Fruit fly (Drosophila melanogaster): ENCODE results near the gene CG42590.

Gene CG42590

DNA sequence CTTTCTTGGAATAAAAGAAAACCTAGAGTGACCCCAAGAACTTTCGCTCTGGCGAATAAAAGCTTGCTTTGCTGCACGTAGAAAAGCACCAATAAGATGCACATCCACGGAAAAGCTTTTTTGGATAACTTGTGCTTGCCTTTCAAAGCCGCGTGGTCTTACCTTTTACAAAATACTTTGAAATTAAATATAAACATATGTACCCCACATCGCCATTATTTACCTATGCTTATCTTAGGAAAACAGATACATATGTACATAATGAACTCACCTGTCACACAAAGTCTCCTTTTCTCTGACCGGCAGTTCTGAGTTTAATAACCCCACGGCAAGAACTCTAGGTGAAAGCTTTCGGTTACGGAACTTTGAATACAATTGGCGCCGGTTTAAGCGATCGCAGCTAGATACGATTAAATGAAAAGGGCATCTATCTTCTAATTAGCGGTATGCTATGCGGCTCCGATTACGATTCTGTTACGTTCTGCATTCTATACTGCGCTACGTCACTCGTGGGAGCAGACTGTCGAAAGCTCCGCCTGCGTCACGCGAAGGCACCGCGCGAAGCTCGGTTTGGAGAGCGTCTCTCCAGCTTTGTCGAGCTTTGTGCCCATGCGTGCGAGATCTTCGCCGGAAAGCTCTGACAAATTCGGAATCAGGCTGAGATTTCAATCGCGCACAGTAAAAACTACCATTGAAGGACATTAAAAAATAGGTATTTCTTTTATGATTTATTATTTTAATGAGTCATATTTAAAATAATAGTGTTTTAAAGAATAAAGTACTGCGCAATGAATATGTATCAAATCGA, 10.7 kb downstream of the CG42590 start, which contains the start of gene bip1 (continued):
- no peak for TF ChIP-seq CG15696 (tag; optimal IDR thresholded peaks at IDR 0.05)
- TF ChIP-seq ab (GFP tag; optimal IDR thresholded peaks at IDR 0.05) = no peak
- peak; percentile 39 for TF ChIP-seq CG14710 (tag; optimal IDR thresholded peaks at IDR 0.05)
- peak; percentile 82; the same call in 2 of the 4 replicates for TF ChIP-seq chinmo (GFP tag; IDR thresholded peaks at IDR 0.05; ENCODE audit: partially characterized antibody)
- no peak for TF ChIP-seq Sox102F (GFP tag; optimal IDR thresholded peaks at IDR 0.05)
- TF ChIP-seq dimm (GFP tag; IDR thresholded peaks at IDR 0.05) = no peak
- no peak for TF ChIP-seq CG15073 (GFP tag; optimal IDR thresholded peaks at IDR 0.05)
- TF ChIP-seq nau (GFP tag; optimal IDR thresholded peaks at IDR 0.05) = peak; percentile 24
- no peak for TF ChIP-seq BEAF-32 (GFP tag; optimal IDR thresholded peaks at IDR 0.05)
- TF ChIP-seq CG1792 (GFP tag; optimal IDR thresholded peaks at IDR 0.05) = no peak
- peak; percentile 34 for TF ChIP-seq twi (tag; optimal IDR thresholded peaks at IDR 0.05)
- TF ChIP-seq trem (tag; optimal IDR thresholded peaks at IDR 0.05) = no peak
- no peak for TF ChIP-seq Nf-YB (GFP tag; optimal IDR thresholded peaks at IDR 0.05)
- peak; percentile 35 for TF ChIP-seq Deaf1 (tag; optimal IDR thresholded peaks at IDR 0.05)
- peak in 1 of 2 experiments; percentile 57 for TF ChIP-seq Pdp1 (GFP tag; optimal IDR thresholded peaks at IDR 0.05)
- TF ChIP-seq ci (GFP tag; IDR thresholded peaks at IDR 0.05) = 0 out of 3 replicates have a peak, but pooled peaks have one; percentile 4
- no peak for TF ChIP-seq H2.0 (GFP tag; IDR thresholded peaks at IDR 0.05)
- no peak for TF ChIP-seq Doc2 (GFP tag; IDR thresholded peaks at IDR 0.05)
- peak; percentile 39 for TF ChIP-seq CG1233 (GFP tag; optimal IDR thresholded peaks at IDR 0.05)
- TF ChIP-seq Stat92E (GFP tag; optimal IDR thresholded peaks at IDR 0.05) = peak in 1 of 3 experiments; percentile 12
- TF ChIP-seq Blimp-1 (GFP tag; optimal IDR thresholded peaks at IDR 0.05) = peak; percentile 49
- peak; percentile 62 for TF ChIP-seq CTCF (GFP tag; optimal IDR thresholded peaks at IDR 0.05)
- peak; percentile 27; the same call in 1 of the 3 replicates for TF ChIP-seq CG11695 (GFP tag; IDR thresholded peaks at IDR 0.05)
- peak; percentile 30; the same call in 1 of the 2 replicates for TF ChIP-seq E2f2 (GFP tag; IDR thresholded peaks at IDR 0.05)
- peak; percentile 56 for TF ChIP-seq wek (GFP tag; optimal IDR thresholded peaks at IDR 0.05)
- no peak for TF ChIP-seq CG3838 (GFP tag; optimal IDR thresholded peaks at IDR 0.05)
- TF ChIP-seq h (optimal IDR thresholded peaks at IDR 0.05) = no peak
- TF ChIP-seq CG8388 (GFP tag; optimal IDR thresholded peaks at IDR 0.05) = no peak
- TF ChIP-seq prd (optimal IDR thresholded peaks at IDR 0.05) = no peak
- TF ChIP-seq prd (GFP tag; IDR thresholded peaks at IDR 0.05) = no peak
- peak; percentile 12 for TF ChIP-seq HmgZ (tag; optimal IDR thresholded peaks at IDR 0.05)

DNA sequence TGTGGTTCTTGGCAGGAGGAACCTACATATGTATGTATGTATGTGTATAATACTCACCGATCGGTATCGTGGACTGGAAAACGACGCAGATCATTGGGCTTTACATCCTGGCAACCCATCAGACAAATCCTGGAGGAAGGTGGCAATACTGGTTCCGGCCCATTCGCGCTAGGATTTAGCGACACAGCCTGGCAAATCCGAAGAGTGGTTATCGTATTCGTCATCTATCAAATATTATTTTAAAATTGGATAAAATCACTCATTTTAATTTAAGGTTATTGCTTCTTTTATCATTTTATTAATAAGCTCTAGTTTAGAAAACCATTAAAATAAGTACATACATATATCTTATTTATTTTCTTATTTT, 11.3 kb downstream of the CG42590 start:
- TF ChIP-seq Deaf1 (tag; optimal IDR thresholded peaks at IDR 0.05) (peak; percentile 1), nom (GFP tag; optimal IDR thresholded peaks at IDR 0.05) (peak; percentile 34), PHDP (tag; optimal IDR thresholded peaks at IDR 0.05) (no peak)

dm6 chr3L:8057423-8057822, 11.6 kb downstream of the CG42590 start:
- TF ChIP-seq CG12769 (tag; optimal IDR thresholded peaks at IDR 0.05) = peak; percentile 32
- TF ChIP-seq Scr (GFP tag; IDR thresholded peaks at IDR 0.05; ENCODE audit: partially characterized antibody) = peak; percentile 15; the same call in 1 of the 2 replicates
- TF ChIP-seq CG3995 (GFP tag; optimal IDR thresholded peaks at IDR 0.05) = no peak
- no peak for TF ChIP-seq CG18011 (GFP tag; optimal IDR thresholded peaks at IDR 0.05)
- TF ChIP-seq ci (GFP tag; IDR thresholded peaks at IDR 0.05) = 0 out of 3 replicates have a peak, but pooled peaks have one; percentile 24
- peak; percentile 70; the same call in 1 of the 4 replicates for TF ChIP-seq chinmo (GFP tag; IDR thresholded peaks at IDR 0.05; ENCODE audit: partially characterized antibody)
- TF ChIP-seq hb (GFP tag; IDR thresholded peaks at IDR 0.05; ENCODE audit: partially characterized antibody) = 0 out of 3 replicates have a peak, but pooled peaks have one; percentile 13
- TF ChIP-seq Hr78 (GFP tag; optimal IDR thresholded peaks at IDR 0.05) = peak in 1 of 2 experiments; percentile 37

All from whole organism, embryonic.